Fruit fly (Drosophila melanogaster) whole organism, wandering third instar larva: ENCODE results near the gene RpS13.

Experiments
- CG32264 ChIP-seq: fragments of 200-800 bp; sonication (Bioruptor generic); optimal IDR thresholded peaks from 2 replicates; lab custom pipeline; 2016; ENCODE audit warnings: missing biosample characterization, missing genetic modification characterization
- Dfd ChIP-seq: fragments of >200 bp; optimal IDR thresholded peaks from 2 replicates; lab custom pipeline; 2017; ENCODE audit warnings: missing biosample characterization, missing genetic modification characterization
- GATAd ChIP-seq: sonication (Bioruptor generic); optimal IDR thresholded peaks from 2 replicates; lab custom pipeline; 2016; ENCODE audit warnings: missing biosample characterization, missing genetic modification characterization
- Hr83 ChIP-seq: fragments of 200-300 bp; sonication (Bioruptor generic); optimal IDR thresholded peaks from 2 replicates; lab custom pipeline; 2016; ENCODE audit warnings: missing biosample characterization, mild to moderate bottlenecking, missing genetic modification characterization, moderate library complexity; ENCODE audit not compliant: poor library complexity, severe bottlenecking
- Jra ChIP-seq: sonication (Bioruptor generic); optimal IDR thresholded peaks from 2 replicates; lab custom pipeline; 2016; ENCODE audit warnings: missing biosample characterization, missing genetic modification characterization
- Vsx2 ChIP-seq: fragments of 200-300, 225-300 bp; sonication (Bioruptor generic); optimal IDR thresholded peaks from 2 replicates; lab custom pipeline; 2018; ENCODE audit warnings: missing biosample characterization, missing genetic modification characterization; ENCODE audit not compliant: partially characterized antibody
- brk ChIP-seq: fragments of 200-800 bp; sonication (Bioruptor generic); optimal IDR thresholded peaks from 2 replicates; lab custom pipeline; 2016; ENCODE audit warnings: missing biosample characterization, mild to moderate bottlenecking, missing genetic modification characterization
- dmrt93B ChIP-seq: fragments of 200-800 bp; sonication (Bioruptor generic); optimal IDR thresholded peaks from 2 replicates; lab custom pipeline; 2018; ENCODE audit warnings: missing biosample characterization, mild to moderate bottlenecking, missing genetic modification characterization
- dsf ChIP-seq: sonication (Bioruptor generic); optimal IDR thresholded peaks from 2 replicates; lab custom pipeline; 2016; ENCODE audit warnings: missing biosample characterization, missing genetic modification characterization, borderline replicate concordance
- fru ChIP-seq: fragments of 200-800 bp; sonication (Bioruptor generic); optimal IDR thresholded peaks from 3 replicates; lab custom pipeline; 2016; ENCODE audit warnings: missing biosample characterization, mild to moderate bottlenecking, missing genetic modification characterization
- sv ChIP-seq: fragments of 200-800 bp; sonication (Bioruptor generic); optimal IDR thresholded peaks from 3 replicates; lab custom pipeline; 2016; ENCODE audit warnings: missing biosample characterization, missing genetic modification characterization

DNA sequence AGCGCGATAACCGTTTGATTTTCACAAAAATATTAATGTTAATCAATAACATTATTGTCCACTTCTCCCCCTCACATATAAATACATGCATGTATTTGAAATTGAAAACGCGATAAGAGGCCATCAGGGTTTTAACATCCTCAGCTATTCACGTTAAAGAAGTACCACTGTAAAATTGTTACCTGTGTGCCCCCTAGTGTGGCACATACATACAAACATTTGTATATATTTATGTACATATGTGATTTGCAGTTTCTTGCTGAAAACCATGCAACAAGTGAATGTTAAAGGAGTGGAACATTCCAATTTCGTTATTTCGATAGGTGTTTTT is 1.5 kb downstream of the RpS13 start:
- TF ChIP-seq Vsx2: no peak
- no peak for TF ChIP-seq dmrt93B
- no peak for TF ChIP-seq Dfd (GFP tag; lab: Kevin White, UChicago)
- TF ChIP-seq fru: no peak
- no peak for TF ChIP-seq brk (GFP tag; lab: Kevin White, UChicago)
- TF ChIP-seq sv: no peak
- TF ChIP-seq GATAd (GFP tag; lab: Kevin White, UChicago): no peak
- no peak for TF ChIP-seq Jra (GFP tag; lab: Kevin White, UChicago)
- TF ChIP-seq Hr83: no peak
- no peak for TF ChIP-seq dsf (GFP tag; lab: Kevin White, UChicago)
- TF ChIP-seq CG32264 (GFP tag; lab: Kevin White, UChicago): no peak
